Worm (Caenorhabditis elegans) whole organism, young adult: Measurements from ENCODE around the gene thn-4.
A peak's percentile ranks its signal among the peaks of the same experiment; 100 is the strongest.

ENCODE experiments used
- C17E4.6 ChIP-seq: fragments of 200-800 bp; sonication (Bioruptor generic); IDR thresholded peaks from 2 replicates; pipeline ENCODE4 v1.3.6; 2022; ENCODE audit warnings: missing genetic modification reagents, missing genetic modification characterization, missing compliant biosample characterization
- F22D6.2 ChIP-seq: sonication (generic microtip); optimal IDR thresholded peaks from 2 replicates; lab custom pipeline; 2016; ENCODE audit warnings: mild to moderate bottlenecking, missing genetic modification characterization, missing compliant biosample characterization
- F37B4.10 ChIP-seq: fragments of 200-800 bp; sonication (Bioruptor generic); IDR thresholded peaks from 2 replicates; pipeline ENCODE4 v1.3.6; 2022; ENCODE audit warnings: missing genetic modification characterization, missing compliant biosample characterization
- F52B5.7 ChIP-seq: sonication (generic microtip); optimal IDR thresholded peaks from 2 replicates; lab custom pipeline; 2016; ENCODE audit warnings: mild to moderate bottlenecking, missing genetic modification characterization, missing compliant biosample characterization
- Y67H2A.10 ChIP-seq: fragments of 200-800 bp; sonication (Bioruptor generic); conservative IDR thresholded peaks from 2 replicates; pipeline ENCODE4 v1.3.6; 2022; ENCODE audit warnings: missing genetic modification reagents, missing genetic modification characterization, missing compliant biosample characterization
- ama-1 ChIP-seq, 3 experiments: fragments of 150-350 bp in 1 of 3; sonication (generic microtip) in 2 of 3; optimal IDR thresholded peaks; 2 replicates each; lab custom pipeline; 2014 to 2018; ENCODE audit warnings: missing biosample characterization in 2 of 3, missing genetic modification characterization in 2 of 3, missing genetic modification reagents in 2 of 3
- athp-1 ChIP-seq: sonication (generic microtip); optimal IDR thresholded peaks from 2 replicates; lab custom pipeline; 2017; ENCODE audit warnings: mild to moderate bottlenecking, missing genetic modification characterization, missing compliant biosample characterization
- dpl-1 ChIP-seq: fragments of 150-350 bp; optimal IDR thresholded peaks from 2 replicates; lab custom pipeline; 2014; ENCODE audit warnings: missing biosample characterization, missing genetic modification reagents, missing genetic modification characterization
- ekl-4 ChIP-seq: fragments of 200-800 bp; sonication (Bioruptor generic); IDR thresholded peaks from 2 replicates; pipeline ENCODE4 v1.3.6; 2022; ENCODE audit warnings: missing genetic modification reagents, missing genetic modification characterization, missing compliant biosample characterization
- hsf-1 ChIP-seq: fragments of 200-800 bp; sonication (Bioruptor generic); IDR thresholded peaks from 2 replicates; pipeline ENCODE4 v1.3.6; 2022; ENCODE audit warnings: missing genetic modification reagents, missing genetic modification characterization, missing compliant biosample characterization
- madf-8 ChIP-seq: fragments of 200-800 bp; sonication (Bioruptor generic); conservative IDR thresholded peaks from 2 replicates; pipeline ENCODE4 v1.3.6; 2022; ENCODE audit warnings: missing genetic modification reagents, missing genetic modification characterization, missing compliant biosample characterization
- nfya-1 ChIP-seq: sonication (generic microtip); optimal IDR thresholded peaks from 2 replicates; lab custom pipeline; 2017; ENCODE audit warnings: antibody characterized with exemption, missing compliant biosample characterization, missing genetic modification characterization, borderline replicate concordance; ENCODE audit not compliant: insufficient read depth
- nhr-179 ChIP-seq: sonication (generic microtip); optimal IDR thresholded peaks from 2 replicates; lab custom pipeline; 2016; ENCODE audit warnings: mild to moderate bottlenecking, missing genetic modification characterization, missing compliant biosample characterization
- snpc-3.4 ChIP-seq: sonication (generic microtip); optimal IDR thresholded peaks from 2 replicates; lab custom pipeline; 2017; ENCODE audit warnings: missing genetic modification characterization, mild to moderate bottlenecking, missing compliant biosample characterization, antibody characterized with exemption, moderate library complexity, missing genotype, missing genetic modification reagents

The thn-4 gene

ce11 chrV:16827485-16827884 is 43.8 kb downstream of the thn-4 start, which contains the start of gene srh-216:
srh-216 (minus strand) TSS chrV:16827585.
- TF ChIP-seq F22D6.2 (tag; lab: Kevin White, UChicago): no peak
- no peak for TF ChIP-seq snpc-3.4 (tag; lab: Kevin White, UChicago)
- no peak for TF ChIP-seq C17E4.6 (GFP tag; lab: Robert Waterston, UW)
- TF ChIP-seq madf-8 (GFP tag; lab: Robert Waterston, UW): no peak
- TF ChIP-seq ama-1 (optimal IDR thresholded peaks at IDR 0.05; lab: Kevin White, UChicago): no peak
- no peak for TF ChIP-seq ama-1 (GFP tag; optimal IDR thresholded peaks at IDR 0.05; lab: Kevin White, UChicago)
- TF ChIP-seq nhr-179 (tag; lab: Kevin White, UChicago): no peak
- no peak for TF ChIP-seq nfya-1 (tag; lab: Kevin White, UChicago)
- no peak for TF ChIP-seq ekl-4 (GFP tag; lab: Robert Waterston, UW)
- no peak for TF ChIP-seq dpl-1 (GFP tag; lab: Kevin White, UChicago)
- TF ChIP-seq athp-1 (tag; lab: Kevin White, UChicago): no peak

ce11 chrV:16821270-16821737 is 50.0 kb downstream of the thn-4 start, which contains the start of gene T20B3.14:
T20B3.14 (minus strand) TSS chrV:16821320.
- TF ChIP-seq F37B4.10 (GFP tag; lab: Robert Waterston, UW) (0 out of 2 replicates have a peak, but pooled peaks have one; percentile 89), Y67H2A.10 (GFP tag; lab: Robert Waterston, UW) (no peak), nfya-1 (tag; lab: Kevin White, UChicago) (no peak), hsf-1 (GFP tag; lab: Robert Waterston, UW) (no peak), F52B5.7 (tag; lab: Kevin White, UChicago) (no peak)
